ENCODE assay signal across 4 worm cellular contexts in the genomic region with DNA sequence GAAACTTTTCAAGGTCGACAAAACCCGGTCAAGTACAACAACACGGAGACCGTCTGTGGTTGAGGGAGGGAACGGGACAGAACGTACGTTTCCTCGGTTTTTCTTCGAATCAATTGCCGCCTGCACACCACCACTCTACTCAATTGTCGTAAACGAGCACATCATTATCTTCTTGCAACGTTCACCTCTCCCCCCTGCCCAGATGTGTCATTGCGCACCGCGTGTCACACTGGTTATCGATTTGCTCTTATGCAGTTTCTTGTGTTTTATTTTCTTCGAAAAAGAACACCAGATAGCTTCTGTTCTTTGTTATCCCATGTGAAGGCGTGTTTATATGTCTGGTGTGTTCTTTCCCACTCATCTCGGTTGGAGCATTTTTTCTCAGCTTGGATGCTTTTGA.
A peak's percentile ranks its signal among the peaks of the same experiment; 100 is the strongest.
TF ChIP-seq lines count a peak whose summit lies in the region.

No protein-coding gene starts in this region.

TF ChIP-seq in whole organism, L3 larva, 47 proteins besides CTCF, POLR2A, EP300 and RAD21:
- peak; percentile 35 for TF ChIP-seq egl-5 (tag; optimal IDR thresholded peaks at IDR 0.05; lab: Kevin White, UChicago)
- no peak for TF ChIP-seq ceh-82 (tag; optimal IDR thresholded peaks at IDR 0.05; lab: Kevin White, UChicago)
TF ChIP-seq in whole organism, L3 larva: peak in this region for 1.

TF ChIP-seq in whole organism, L4 larva, 104 proteins besides CTCF, POLR2A, EP300 and RAD21:
- 0 out of 2 replicates have a peak, but pooled peaks have one; percentile 8 for TF ChIP-seq daf-19 (GFP tag; conservative IDR thresholded peaks at IDR 0.05; lab: Robert Waterston, UW)
- no peak for TF ChIP-seq zfp-2 (tag; optimal IDR thresholded peaks at IDR 0.05; lab: Kevin White, UChicago)
TF ChIP-seq in whole organism, L4 larva: peak in this region for 1.

TF ChIP-seq in whole organism, late embryonic, 69 proteins besides CTCF, POLR2A, EP300 and RAD21:
- TF ChIP-seq sdc-2 (tag; optimal IDR thresholded peaks at IDR 0.05; lab: Kevin White, UChicago) (peak; percentile 91), ceh-48 (tag; optimal IDR thresholded peaks at IDR 0.05; lab: Kevin White, UChicago) (peak; percentile 25), ceh-45 (GFP tag; IDR thresholded peaks at IDR 0.05; lab: Robert Waterston, UW) (no peak), elt-2 (tag; optimal IDR thresholded peaks at IDR 0.05; lab: Kevin White, UChicago) (peak; percentile 17)
TF ChIP-seq in whole organism, late embryonic: peak in this region for 3.

TF ChIP-seq in whole organism, mixed stage, embryonic, 35 proteins besides CTCF, POLR2A, EP300 and RAD21:
- TF ChIP-seq ces-1 (GFP tag; optimal IDR thresholded peaks at IDR 0.05; lab: Kevin White, UChicago): peak; percentile 6
- peak; percentile 3 for TF ChIP-seq ceh-39 (tag; optimal IDR thresholded peaks at IDR 0.05; lab: Kevin White, UChicago)
- peak; percentile 4 for TF ChIP-seq unc-39 (tag; optimal IDR thresholded peaks at IDR 0.05; lab: Kevin White, UChicago)
- TF ChIP-seq pha-4 (tag; optimal IDR thresholded peaks at IDR 0.05; lab: Kevin White, UChicago): no peak
